Worm (Caenorhabditis elegans) whole organism, early embryonic: ENCODE measurements around the gene C53A5.16.

Source experiments
- B0310.2 ChIP-seq: sonication (generic microtip); optimal IDR thresholded peaks from 2 replicates; lab custom pipeline; 2016; ENCODE audit warnings: mild to moderate bottlenecking, missing genetic modification characterization, missing compliant biosample characterization
- F13C5.2 ChIP-seq: sonication (generic microtip); optimal IDR thresholded peaks from 2 replicates; lab custom pipeline; 2017; ENCODE audit warnings: mild to moderate bottlenecking, missing genetic modification characterization, inconsistent platforms, missing compliant biosample characterization
- aly-1 ChIP-seq: sonication (generic microtip); optimal IDR thresholded peaks from 2 replicates; lab custom pipeline; 2016; ENCODE audit warnings: missing genetic modification characterization, missing compliant biosample characterization
- ama-1 ChIP-seq: fragments of 150-350 bp; optimal IDR thresholded peaks from 2 replicates; lab custom pipeline; 2014
- ceh-13 ChIP-seq: fragments of 200-800 bp; sonication (Bioruptor generic); optimal IDR thresholded peaks from 2 replicates; lab custom pipeline; 2018; ENCODE audit warnings: mild to moderate bottlenecking, missing genetic modification characterization, missing compliant biosample characterization
- ceh-36 ChIP-seq: sonication (generic microtip); optimal IDR thresholded peaks from 2 replicates; lab custom pipeline; 2016; ENCODE audit warnings: missing genetic modification characterization, inconsistent platforms, missing compliant biosample characterization
- ets-7 ChIP-seq: sonication (generic microtip); optimal IDR thresholded peaks from 2 replicates; lab custom pipeline; 2016; ENCODE audit warnings: missing genotype, missing genetic modification characterization, missing compliant biosample characterization
- flt-1 ChIP-seq: fragments of 200-800 bp; sonication (Bioruptor generic); IDR thresholded peaks from 2 replicates; pipeline ENCODE4 v1.3.6; 2022; ENCODE audit warnings: missing genetic modification characterization, missing compliant biosample characterization
- hmbx-1 ChIP-seq: sonication (generic microtip); optimal IDR thresholded peaks from 2 replicates; lab custom pipeline; 2016; ENCODE audit warnings: mild to moderate bottlenecking, missing genetic modification characterization, missing compliant biosample characterization
- hmg-4 ChIP-seq: fragments of 200-800 bp; sonication (Bioruptor generic); optimal IDR thresholded peaks from 2 replicates; lab custom pipeline; 2018; ENCODE audit warnings: mild to moderate bottlenecking, missing genetic modification characterization, missing compliant biosample characterization
- hnd-1 ChIP-seq: sonication (generic microtip); optimal IDR thresholded peaks from 2 replicates; lab custom pipeline; 2016; ENCODE audit warnings: missing genetic modification characterization, missing compliant biosample characterization
- pes-1 ChIP-seq: fragments of 200-800 bp; sonication (Bioruptor generic); IDR thresholded peaks from 2 replicates; pipeline ENCODE4 v1.3.6; 2022; ENCODE audit warnings: missing genetic modification reagents, missing genetic modification characterization, missing compliant biosample characterization
- scrt-1 ChIP-seq: fragments of 200-800 bp; sonication (Bioruptor generic); IDR thresholded peaks from 2 replicates; pipeline ENCODE4 v1.3.6; 2022; ENCODE audit warnings: missing genetic modification characterization, missing compliant biosample characterization
- sea-1 ChIP-seq: fragments of 200-800 bp; sonication (Bioruptor generic); conservative IDR thresholded peaks from 2 replicates; pipeline ENCODE4 v1.3.6; 2022; ENCODE audit warnings: missing genetic modification characterization, missing compliant biosample characterization
- tbx-11 ChIP-seq: fragments of 200-800 bp; sonication (Bioruptor generic); IDR thresholded peaks from 2 replicates; pipeline ENCODE4 v1.3.6; 2022; ENCODE audit warnings: missing genetic modification characterization, missing compliant biosample characterization
- tbx-37 ChIP-seq: fragments of 200-800 bp; sonication (Bioruptor generic); conservative IDR thresholded peaks from 2 replicates; pipeline ENCODE4 v1.3.6; 2022; ENCODE audit warnings: missing genetic modification reagents, missing genetic modification characterization, missing compliant biosample characterization
- tra-4 ChIP-seq: sonication (generic microtip); optimal IDR thresholded peaks from 2 replicates; lab custom pipeline; 2017; ENCODE audit warnings: missing genetic modification characterization, missing compliant biosample characterization

Gene C53A5.16

ce11 chrV:14474099-14474498 is 48.3 kb downstream of the C53A5.16 start, which contains the start of gene clec-56:
Gene clec-56 (plus strand): TSS chrV:14474399.
- TF ChIP-seq tra-4 (no peak), hmg-4 (GFP tag; lab: Kevin White, UChicago) (no peak), ceh-13 (GFP tag; lab: Kevin White, UChicago) (no peak), flt-1 (GFP tag; lab: Robert Waterston, UW) (no peak), B0310.2 (tag; lab: Kevin White, UChicago) (no peak), hnd-1 (tag; lab: Kevin White, UChicago) (no peak), scrt-1 (no peak), pes-1 (GFP tag; lab: Robert Waterston, UW) (no peak), ceh-36 (tag; lab: Kevin White, UChicago) (no peak), ets-7 (tag; lab: Kevin White, UChicago) (no peak)

DNA sequence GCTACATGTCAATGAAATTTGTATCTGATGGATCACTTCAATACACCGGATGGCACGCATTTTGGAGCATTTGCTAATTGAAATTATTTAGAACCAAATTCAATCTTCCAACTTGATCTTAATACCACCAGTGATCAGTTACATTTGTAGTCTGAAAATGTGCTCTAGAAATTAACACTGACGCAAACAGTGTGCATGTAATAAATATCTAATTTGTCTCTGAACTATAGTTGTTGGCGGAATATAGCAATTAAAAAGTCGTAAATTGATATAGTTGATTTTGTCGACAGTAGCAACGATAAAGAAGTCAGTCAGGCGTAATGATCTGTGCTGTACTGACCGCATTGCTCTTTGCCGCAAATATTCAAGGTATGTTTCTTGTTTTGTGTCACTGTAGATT is 50.2 kb downstream of the C53A5.16 start, which contains the start of gene clec-227:
Gene clec-227, plus strand, starts transcription at position 301 of the 400 bp plus-strand sequence.
- TF ChIP-seq tra-4 (no peak), ceh-13 (GFP tag; lab: Kevin White, UChicago) (no peak), tbx-11 (GFP tag; lab: Robert Waterston, UW) (no peak), hnd-1 (tag; lab: Kevin White, UChicago) (no peak), ceh-36 (tag; lab: Kevin White, UChicago) (no peak), F13C5.2 (tag; lab: Kevin White, UChicago) (no peak), sea-1 (GFP tag; lab: Robert Waterston, UW) (no peak), ama-1 (lab: Kevin White, UChicago) (no peak), B0310.2 (tag; lab: Kevin White, UChicago) (no peak), ets-7 (tag; lab: Kevin White, UChicago) (no peak), pes-1 (GFP tag; lab: Robert Waterston, UW) (no peak), hmbx-1 (tag; lab: Kevin White, UChicago) (no peak), hmg-4 (GFP tag; lab: Kevin White, UChicago) (no peak), tbx-37 (no peak), scrt-1 (no peak), flt-1 (GFP tag; lab: Robert Waterston, UW) (no peak), aly-1 (tag; lab: Kevin White, UChicago) (no peak)
